Worm (Caenorhabditis elegans): Measurements from ENCODE around the gene vha-8.
A peak's percentile ranks its signal among the peaks of the same experiment; 100 is the strongest.

The vha-8 gene

ce11 chrIV:6841562-6842282, 50.8 kb downstream of the vha-8 start (continued):
- TF ChIP-seq attf-4 (tag; optimal IDR thresholded peaks at IDR 0.05) (no peak), mes-2 (tag; optimal IDR thresholded peaks at IDR 0.05; ENCODE audit: poor library complexity, severe bottlenecking) (no peak), nhr-10 (tag; optimal IDR thresholded peaks at IDR 0.05) (no peak), Y48G9A.11 (GFP tag; IDR thresholded peaks at IDR 0.05) (no peak), lin-29 (GFP tag; IDR thresholded peaks at IDR 0.05) (no peak), nhr-28 (tag; optimal IDR thresholded peaks at IDR 0.05) (peak; percentile 36), egl-27 (tag; optimal IDR thresholded peaks at IDR 0.05) (no peak), nhr-25 (tag; optimal IDR thresholded peaks at IDR 0.05; ENCODE audit: borderline replicate concordance, insufficient read depth) (no peak), daf-8 (GFP tag; IDR thresholded peaks at IDR 0.05) (no peak)

Measured in whole organism, L4 larva.